Fruit fly (Drosophila melanogaster): ENCODE data around the gene zyd.

Gene zyd

dm6 chrX:23022598-23022997 is at the start of gene zyd:
Gene zyd, plus strand, starts transcription at chrX:23022898.
- TF ChIP-seq CG9948 (tag; optimal IDR thresholded peaks at IDR 0.05) (no peak), CG8301 (tag; optimal IDR thresholded peaks at IDR 0.05) (no peak), Snoo (tag; optimal IDR thresholded peaks at IDR 0.05) (no peak), rn (GFP tag; IDR thresholded peaks at IDR 0.05) (no peak), EcR (GFP tag; optimal IDR thresholded peaks at IDR 0.05) (no peak), CG10348 (GFP tag; IDR thresholded peaks at IDR 0.05) (no peak), CG4496 (GFP tag; IDR thresholded peaks at IDR 0.05) (no peak), CG14655 (GFP tag; optimal IDR thresholded peaks at IDR 0.05) (no peak), Pif1B (GFP tag; optimal IDR thresholded peaks at IDR 0.05) (no peak)

dm6 chrX:22981508-22981907 is 41.2 kb upstream of the zyd start:
- TF ChIP-seq CG12605 (GFP tag; IDR thresholded peaks at IDR 0.05), result no peak
- TF ChIP-seq CG13204 (GFP tag; optimal IDR thresholded peaks at IDR 0.05), result no peak
- no peak for TF ChIP-seq CG4496 (GFP tag; IDR thresholded peaks at IDR 0.05)
- TF ChIP-seq Pif1B (GFP tag; optimal IDR thresholded peaks at IDR 0.05), result no peak
- no peak for TF ChIP-seq rn (GFP tag; IDR thresholded peaks at IDR 0.05)
- no peak for TF ChIP-seq fd96Ca (GFP tag; IDR thresholded peaks at IDR 0.05)
- TF ChIP-seq CG14655 (GFP tag; optimal IDR thresholded peaks at IDR 0.05), result no peak
- TF ChIP-seq CG8301 (tag; optimal IDR thresholded peaks at IDR 0.05), result no peak
- TF ChIP-seq CG9948 (tag; optimal IDR thresholded peaks at IDR 0.05), result no peak
- no peak for TF ChIP-seq CG34367 (tag; optimal IDR thresholded peaks at IDR 0.05)
- TF ChIP-seq CG15710 (tag; optimal IDR thresholded peaks at IDR 0.05), result no peak
- TF ChIP-seq gl (tag; optimal IDR thresholded peaks at IDR 0.05), result no peak
- no peak for TF ChIP-seq Pif1A (GFP tag; optimal IDR thresholded peaks at IDR 0.05)
- TF ChIP-seq Snoo (tag; optimal IDR thresholded peaks at IDR 0.05), result no peak
- no peak for TF ChIP-seq CG8159 (tag; optimal IDR thresholded peaks at IDR 0.05)
- TF ChIP-seq Ets98B (GFP tag; IDR thresholded peaks at IDR 0.05), result no peak
- no peak for TF ChIP-seq D1 (tag; optimal IDR thresholded peaks at IDR 0.05)

DNA sequence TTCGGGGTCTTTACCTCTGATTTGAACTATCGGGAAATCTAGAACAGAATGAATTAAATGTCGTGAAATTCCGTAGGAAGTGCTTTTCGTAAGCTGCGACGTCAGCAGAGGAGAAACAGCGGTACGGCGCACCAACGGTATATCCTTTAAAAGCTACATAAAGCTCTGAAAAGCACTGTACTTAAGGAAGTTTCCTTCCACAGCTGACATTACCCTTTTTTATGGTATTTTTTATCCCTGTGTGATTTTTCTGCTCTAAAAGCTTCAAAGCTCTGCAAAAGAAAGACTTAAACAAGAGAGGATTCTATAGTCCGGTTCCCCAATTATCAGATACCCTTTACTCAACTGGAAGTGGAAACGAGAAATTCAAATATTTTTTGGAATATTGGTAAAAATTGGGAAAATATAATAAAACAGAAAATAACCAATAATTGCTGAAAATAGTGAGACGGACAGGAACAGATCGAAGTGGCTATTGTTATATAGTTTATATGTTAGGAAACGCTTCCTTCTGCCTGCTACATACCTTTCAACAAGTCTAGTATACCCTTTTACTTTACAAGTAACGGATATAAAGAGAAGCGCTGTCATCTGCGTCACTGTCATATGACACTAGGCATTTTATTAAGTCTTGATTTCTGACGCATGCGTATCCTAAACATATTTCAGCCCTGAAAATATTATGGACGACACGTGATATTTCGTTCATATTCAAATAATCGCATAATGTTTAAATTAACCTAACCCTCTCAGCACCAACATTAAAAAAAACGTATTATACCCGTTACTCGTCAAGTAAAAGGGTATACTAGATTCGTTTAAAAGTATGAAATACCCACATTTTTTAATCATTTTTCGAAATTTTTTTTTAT is 17.9 kb upstream of the zyd start, which contains the start of the genes stnA and stnB:
TSS of gene stnA (minus strand) at position 51 of the 872 bp plus-strand sequence.
TSS of gene stnB (minus strand) at position 51 of the 872 bp plus-strand sequence.
- TF ChIP-seq rn (GFP tag; IDR thresholded peaks at IDR 0.05) (no peak), CG8159 (tag; optimal IDR thresholded peaks at IDR 0.05) (peak; percentile 40), CG8301 (tag; optimal IDR thresholded peaks at IDR 0.05) (no peak), CG14655 (GFP tag; optimal IDR thresholded peaks at IDR 0.05) (peak; percentile 15), CG4496 (GFP tag; IDR thresholded peaks at IDR 0.05) (no peak), Pif1A (GFP tag; optimal IDR thresholded peaks at IDR 0.05) (no peak), CG10348 (GFP tag; IDR thresholded peaks at IDR 0.05) (no peak), gl (tag; optimal IDR thresholded peaks at IDR 0.05) (no peak), Pif1B (GFP tag; optimal IDR thresholded peaks at IDR 0.05) (no peak), D1 (tag; optimal IDR thresholded peaks at IDR 0.05) (no peak), CG34367 (tag; optimal IDR thresholded peaks at IDR 0.05) (no peak), CG32121 (GFP tag; IDR thresholded peaks at IDR 0.05) (no peak), fd96Ca (GFP tag; IDR thresholded peaks at IDR 0.05) (no peak), EcR (GFP tag; optimal IDR thresholded peaks at IDR 0.05) (no peak), CG15710 (tag; optimal IDR thresholded peaks at IDR 0.05) (peak; percentile 2), CG13204 (GFP tag; optimal IDR thresholded peaks at IDR 0.05) (no peak), Snoo (tag; optimal IDR thresholded peaks at IDR 0.05) (no peak), CG9948 (tag; optimal IDR thresholded peaks at IDR 0.05) (no peak), Ets98B (GFP tag; IDR thresholded peaks at IDR 0.05) (no peak), CG17806 (tag; optimal IDR thresholded peaks at IDR 0.05) (no peak)

DNA sequence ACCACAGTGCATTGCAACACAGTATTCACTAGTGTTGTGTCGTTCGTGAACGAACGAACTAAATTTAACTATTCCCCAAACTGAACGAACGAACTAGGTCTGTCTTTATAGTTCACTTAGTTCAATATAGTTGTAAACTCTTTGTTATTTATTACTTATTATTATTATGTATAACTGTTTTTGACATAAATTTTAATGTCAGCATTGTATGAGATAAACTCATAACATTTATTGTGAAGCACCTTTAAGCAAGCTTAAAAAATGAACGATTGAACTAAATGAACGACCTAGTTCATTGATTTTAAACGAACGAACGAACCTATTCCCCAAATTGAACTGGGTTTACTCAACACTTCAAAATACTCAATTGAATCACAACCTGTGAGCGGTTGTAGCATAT is 15.8 kb upstream of the zyd start:
- TF ChIP-seq CG17806 (tag; optimal IDR thresholded peaks at IDR 0.05), result no peak
- TF ChIP-seq CG10348 (GFP tag; IDR thresholded peaks at IDR 0.05), result no peak
- TF ChIP-seq CG12605 (GFP tag; IDR thresholded peaks at IDR 0.05), result no peak
- TF ChIP-seq D1 (tag; optimal IDR thresholded peaks at IDR 0.05), result no peak
- no peak for TF ChIP-seq Snoo (tag; optimal IDR thresholded peaks at IDR 0.05)
- TF ChIP-seq Pif1B (GFP tag; optimal IDR thresholded peaks at IDR 0.05), result no peak
- no peak for TF ChIP-seq fd96Ca (GFP tag; IDR thresholded peaks at IDR 0.05)
- TF ChIP-seq Pif1A (GFP tag; optimal IDR thresholded peaks at IDR 0.05), result no peak
- TF ChIP-seq Ets98B (GFP tag; IDR thresholded peaks at IDR 0.05), result no peak
- TF ChIP-seq CG14655 (GFP tag; optimal IDR thresholded peaks at IDR 0.05), result no peak
- TF ChIP-seq EcR (GFP tag; optimal IDR thresholded peaks at IDR 0.05), result no peak
- TF ChIP-seq CG9948 (tag; optimal IDR thresholded peaks at IDR 0.05), result no peak
- TF ChIP-seq rn (GFP tag; IDR thresholded peaks at IDR 0.05), result no peak
- no peak for TF ChIP-seq CG15710 (tag; optimal IDR thresholded peaks at IDR 0.05)
- no peak for TF ChIP-seq CG8159 (tag; optimal IDR thresholded peaks at IDR 0.05)
- TF ChIP-seq CG13204 (GFP tag; optimal IDR thresholded peaks at IDR 0.05), result no peak
- TF ChIP-seq CG8301 (tag; optimal IDR thresholded peaks at IDR 0.05), result no peak
- no peak for TF ChIP-seq CG32121 (GFP tag; IDR thresholded peaks at IDR 0.05)
- no peak for TF ChIP-seq CG34367 (tag; optimal IDR thresholded peaks at IDR 0.05)

- TF ChIP-seq CG8159 (tag; optimal IDR thresholded peaks at IDR 0.05), result no peak
- no peak for TF ChIP-seq CG13204 (GFP tag; optimal IDR thresholded peaks at IDR 0.05)
- TF ChIP-seq CG14655 (GFP tag; optimal IDR thresholded peaks at IDR 0.05), result peak; percentile 18
Measured at dm6 chrX:23007399-23007798, 15.3 kb upstream of the zyd start.

DNA sequence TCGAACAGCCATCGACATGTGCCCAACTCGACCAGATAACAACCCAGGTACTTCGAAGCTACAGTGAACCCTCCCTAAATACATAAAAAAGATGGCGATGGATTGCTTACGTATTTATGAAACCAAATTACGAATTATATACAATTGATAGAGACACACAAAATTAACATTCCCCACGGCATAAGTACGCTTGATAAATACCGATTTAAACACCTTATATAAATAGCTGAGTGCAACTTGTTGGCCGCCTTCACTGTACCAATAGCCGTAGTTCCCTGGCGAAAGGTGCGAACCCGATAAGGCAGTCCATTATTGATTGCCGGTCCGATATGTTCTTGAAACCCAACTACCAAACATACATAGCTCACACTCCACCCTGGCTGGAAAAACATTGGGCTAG is 12.0 kb upstream of the zyd start:
- TF ChIP-seq CG13204 (GFP tag; optimal IDR thresholded peaks at IDR 0.05) (no peak), gl (tag; optimal IDR thresholded peaks at IDR 0.05) (no peak), Ets98B (GFP tag; IDR thresholded peaks at IDR 0.05) (no peak), CG4496 (GFP tag; IDR thresholded peaks at IDR 0.05) (no peak), CG8301 (tag; optimal IDR thresholded peaks at IDR 0.05) (no peak), CG14655 (GFP tag; optimal IDR thresholded peaks at IDR 0.05) (no peak), CG8159 (tag; optimal IDR thresholded peaks at IDR 0.05) (no peak), CG12605 (GFP tag; IDR thresholded peaks at IDR 0.05) (no peak), CG34367 (tag; optimal IDR thresholded peaks at IDR 0.05) (no peak), fd96Ca (GFP tag; IDR thresholded peaks at IDR 0.05) (no peak), D1 (tag; optimal IDR thresholded peaks at IDR 0.05) (no peak), CG10348 (GFP tag; IDR thresholded peaks at IDR 0.05) (no peak), CG9948 (tag; optimal IDR thresholded peaks at IDR 0.05) (no peak), Pif1A (GFP tag; optimal IDR thresholded peaks at IDR 0.05) (no peak), Snoo (tag; optimal IDR thresholded peaks at IDR 0.05) (no peak), Pif1B (GFP tag; optimal IDR thresholded peaks at IDR 0.05) (no peak), CG15710 (tag; optimal IDR thresholded peaks at IDR 0.05) (no peak), CG17806 (tag; optimal IDR thresholded peaks at IDR 0.05) (no peak), rn (GFP tag; IDR thresholded peaks at IDR 0.05) (no peak)
